Fruit fly (Drosophila melanogaster) whole organism, wandering third instar larva: Measurements from ENCODE around the gene gnu.

Experiments used
- Abd-B ChIP-seq: fragments of >200 bp; optimal IDR thresholded peaks from 2 replicates; lab custom pipeline; 2017; ENCODE audit warnings: missing biosample characterization, missing genetic modification characterization
- CG32264 ChIP-seq: fragments of 200-800 bp; sonication (Bioruptor generic); optimal IDR thresholded peaks from 2 replicates; lab custom pipeline; 2016; ENCODE audit warnings: missing biosample characterization, missing genetic modification characterization
- CG9705 ChIP-seq: fragments of 200-800 bp; sonication (Bioruptor generic); optimal IDR thresholded peaks from 2 replicates; lab custom pipeline; 2018; ENCODE audit warnings: missing biosample characterization, mild to moderate bottlenecking, missing genetic modification characterization
- CrebA ChIP-seq: fragments of 200-800 bp; sonication (Bioruptor generic); optimal IDR thresholded peaks from 2 replicates; lab custom pipeline; 2016; ENCODE audit warnings: missing biosample characterization, mild to moderate bottlenecking, missing genetic modification characterization, borderline replicate concordance
- Dfd ChIP-seq: fragments of >200 bp; optimal IDR thresholded peaks from 2 replicates; lab custom pipeline; 2017; ENCODE audit warnings: missing biosample characterization, missing genetic modification characterization
- Dif ChIP-seq: fragments of 200-275, 200-300 bp; sonication (Bioruptor generic); optimal IDR thresholded peaks from 2 replicates; lab custom pipeline; 2018; ENCODE audit warnings: missing biosample characterization, missing genetic modification characterization; ENCODE audit not compliant: partially characterized antibody
- GATAd ChIP-seq: sonication (Bioruptor generic); optimal IDR thresholded peaks from 2 replicates; lab custom pipeline; 2016; ENCODE audit warnings: missing biosample characterization, missing genetic modification characterization
- HLH106 ChIP-seq: fragments of 200-800 bp; optimal IDR thresholded peaks from 3 replicates; lab custom pipeline; 2019; ENCODE audit warnings: missing biosample characterization, mild to moderate bottlenecking, missing genetic modification characterization, moderate library complexity
- Hnf4 ChIP-seq: fragments of 200-800 bp; sonication (Bioruptor generic); optimal IDR thresholded peaks from 2 replicates; lab custom pipeline; 2016; ENCODE audit warnings: missing biosample characterization, mild to moderate bottlenecking, missing genetic modification characterization
- Hr78 ChIP-seq: fragments of >200 bp; optimal IDR thresholded peaks from 2 replicates; lab custom pipeline; 2017; ENCODE audit warnings: missing biosample characterization, missing genetic modification characterization
- Hr83 ChIP-seq: fragments of 200-300 bp; sonication (Bioruptor generic); optimal IDR thresholded peaks from 2 replicates; lab custom pipeline; 2016; ENCODE audit warnings: missing biosample characterization, mild to moderate bottlenecking, missing genetic modification characterization, moderate library complexity; ENCODE audit not compliant: poor library complexity, severe bottlenecking
- Jra ChIP-seq: sonication (Bioruptor generic); optimal IDR thresholded peaks from 2 replicates; lab custom pipeline; 2016; ENCODE audit warnings: missing biosample characterization, missing genetic modification characterization
- Mio ChIP-seq: sonication (Bioruptor generic); optimal IDR thresholded peaks from 2 replicates; lab custom pipeline; 2016; ENCODE audit warnings: missing biosample characterization, missing genetic modification characterization
- Myc ChIP-seq: fragments of >200 bp; optimal IDR thresholded peaks from 2 replicates; lab custom pipeline; 2017
- N ChIP-seq: fragments of >200 bp; optimal IDR thresholded peaks from 2 replicates; lab custom pipeline; 2018; ENCODE audit warnings: missing biosample characterization, missing external identifiers, missing genetic modification characterization
- OdsH ChIP-seq: fragments of 200-800 bp; sonication (Bioruptor generic); optimal IDR thresholded peaks from 2 replicates; lab custom pipeline; 2016; ENCODE audit warnings: missing biosample characterization, mild to moderate bottlenecking, missing genetic modification characterization
- Rel ChIP-seq, 2 experiments: fragments of 200-800 bp; sonication (Bioruptor generic) in 1 of 2; optimal IDR thresholded peaks; 2 replicates in 1 of 2; 3 replicates in 1 of 2; lab custom pipeline; 2016 to 2019; ENCODE audit warnings: mild to moderate bottlenecking in 2 of 2, missing biosample characterization in 2 of 2, missing genetic modification characterization in 2 of 2, moderate library complexity in 1 of 2
- Sp1 ChIP-seq: fragments of 200-800 bp; sonication (Bioruptor generic); optimal IDR thresholded peaks from 3 replicates; lab custom pipeline; 2019; ENCODE audit warnings: missing biosample characterization, mild to moderate bottlenecking, missing genetic modification characterization, moderate library complexity
- Vsx2 ChIP-seq: fragments of 200-300, 225-300 bp; sonication (Bioruptor generic); optimal IDR thresholded peaks from 2 replicates; lab custom pipeline; 2018; ENCODE audit warnings: missing biosample characterization, missing genetic modification characterization; ENCODE audit not compliant: partially characterized antibody
- br ChIP-seq: fragments of 200-800 bp; sonication (Bioruptor generic); optimal IDR thresholded peaks from 2 replicates; lab custom pipeline; 2016; ENCODE audit warnings: missing biosample characterization, missing genetic modification characterization
- brk ChIP-seq: fragments of 200-800 bp; sonication (Bioruptor generic); optimal IDR thresholded peaks from 2 replicates; lab custom pipeline; 2016; ENCODE audit warnings: missing biosample characterization, mild to moderate bottlenecking, missing genetic modification characterization
- dl ChIP-seq, 2 experiments: fragments of 175-275, 200-275 bp in 1 of 2; fragments of 200-275 bp in 1 of 2; sonication (Bioruptor generic); optimal IDR thresholded peaks; lab custom pipeline; 2018; ENCODE audit warnings: mild to moderate bottlenecking in 2 of 2, missing biosample characterization in 2 of 2, missing genetic modification characterization in 2 of 2, moderate library complexity in 2 of 2; ENCODE audit not compliant: partially characterized antibody in 2 of 2, insufficient read depth in 1 of 2
- dmrt93B ChIP-seq: fragments of 200-800 bp; sonication (Bioruptor generic); optimal IDR thresholded peaks from 2 replicates; lab custom pipeline; 2018; ENCODE audit warnings: missing biosample characterization, mild to moderate bottlenecking, missing genetic modification characterization
- dsf ChIP-seq: sonication (Bioruptor generic); optimal IDR thresholded peaks from 2 replicates; lab custom pipeline; 2016; ENCODE audit warnings: missing biosample characterization, missing genetic modification characterization, borderline replicate concordance
- ey ChIP-seq: fragments of 200-800 bp; sonication (Bioruptor generic); optimal IDR thresholded peaks from 2 replicates; lab custom pipeline; 2016; ENCODE audit warnings: missing biosample characterization, missing genetic modification characterization
- foxo ChIP-seq, 2 experiments: fragments of 200-800 bp; sonication (Bioruptor generic); optimal IDR thresholded peaks; 2 replicates in 1 of 2; 3 replicates in 1 of 2; lab custom pipeline; 2016 to 2017; ENCODE audit warnings: missing biosample characterization in 2 of 2, missing genetic modification characterization in 2 of 2
- fru ChIP-seq: fragments of 200-800 bp; sonication (Bioruptor generic); optimal IDR thresholded peaks from 3 replicates; lab custom pipeline; 2016; ENCODE audit warnings: missing biosample characterization, mild to moderate bottlenecking, missing genetic modification characterization
- h ChIP-seq: fragments of 200-800 bp; sonication (Bioruptor generic); optimal IDR thresholded peaks from 3 replicates; lab custom pipeline; 2016; ENCODE audit warnings: missing biosample characterization, mild to moderate bottlenecking, missing genetic modification characterization
- jim ChIP-seq: fragments of 175-275, 200-325 bp; sonication (Bioruptor generic); optimal IDR thresholded peaks from 2 replicates; lab custom pipeline; 2016; ENCODE audit warnings: missing biosample characterization, mild to moderate bottlenecking, missing genetic modification characterization
- lola ChIP-seq: fragments of >200 bp; optimal IDR thresholded peaks from 2 replicates; lab custom pipeline; 2017; ENCODE audit warnings: missing biosample characterization, missing genetic modification characterization
- pan ChIP-seq: fragments of >200 bp; optimal IDR thresholded peaks from 2 replicates; lab custom pipeline; 2017
- psq ChIP-seq: fragments of 200-800 bp; sonication (Bioruptor generic); optimal IDR thresholded peaks from 3 replicates; lab custom pipeline; 2017; ENCODE audit warnings: missing biosample characterization, mild to moderate bottlenecking, missing genetic modification characterization, moderate library complexity
- rgr ChIP-seq: fragments of 200-800 bp; sonication (Bioruptor generic); optimal IDR thresholded peaks from 3 replicates; lab custom pipeline; 2016; ENCODE audit warnings: missing biosample characterization, mild to moderate bottlenecking, missing genetic modification characterization
- sage ChIP-seq: fragments of 200-800 bp; sonication (Bioruptor generic); optimal IDR thresholded peaks from 2 replicates; lab custom pipeline; 2016; ENCODE audit warnings: missing biosample characterization, mild to moderate bottlenecking, missing genetic modification characterization
- sv ChIP-seq: fragments of 200-800 bp; sonication (Bioruptor generic); optimal IDR thresholded peaks from 3 replicates; lab custom pipeline; 2016; ENCODE audit warnings: missing biosample characterization, missing genetic modification characterization
- tai ChIP-seq: sonication (Bioruptor generic); optimal IDR thresholded peaks from 2 replicates; lab custom pipeline; 2016; ENCODE audit warnings: missing biosample characterization, missing genetic modification characterization
- usp ChIP-seq: fragments of >200 bp; optimal IDR thresholded peaks from 2 replicates; lab custom pipeline; 2017; ENCODE audit warnings: missing biosample characterization, missing genetic modification characterization
- woc ChIP-seq: sonication (Bioruptor generic); optimal IDR thresholded peaks from 2 replicates; lab custom pipeline; 2016; ENCODE audit warnings: missing biosample characterization, mild to moderate bottlenecking, missing genetic modification characterization

Gene gnu

dm6 chr3L:14786230-14786850 lies 16.8 kb downstream of the gnu start, which contains the start of the genes bmm and Tdrd3:
TSS of gene bmm (minus strand) at chr3L:14786412.
TSS of gene Tdrd3 (plus strand) at chr3L:14786791.
- peak; percentile 61 for TF ChIP-seq jim
- TF ChIP-seq Abd-B (GFP tag; lab: Kevin White, UChicago) = no peak
- no peak for TF ChIP-seq Jra (GFP tag; lab: Kevin White, UChicago)
- no peak for TF ChIP-seq Myc
- no peak for TF ChIP-seq CG32264 (GFP tag; lab: Kevin White, UChicago)
- no peak for TF ChIP-seq CrebA (GFP tag; lab: Kevin White, UChicago)
- TF ChIP-seq N (GFP tag; lab: Kevin White, UChicago) = no peak
- peak; percentile 75 for TF ChIP-seq dmrt93B
- TF ChIP-seq tai (GFP tag; lab: Kevin White, UChicago) = no peak
- TF ChIP-seq usp (GFP tag; lab: Kevin White, UChicago) = no peak
- no peak for TF ChIP-seq pan (lab: Kevin White, UChicago)
- peak; percentile 23 for TF ChIP-seq dsf (GFP tag; lab: Kevin White, UChicago)
- TF ChIP-seq Dif (GFP tag; lab: Kevin White, UChicago) = peak; percentile 51
- no peak for TF ChIP-seq Dfd
- TF ChIP-seq GATAd (GFP tag; lab: Kevin White, UChicago) = peak; percentile 54
- TF ChIP-seq dl (GFP tag; optimal IDR thresholded peaks at IDR 0.05; lab: Kevin White, UChicago; ENCODE audit: insufficient read depth in 1 of 2, partially characterized antibody in 2 of 2) = no peak
- peak; percentile 60 for TF ChIP-seq fru (GFP tag; lab: Kevin White, UChicago)
- TF ChIP-seq Hr83 = peak; percentile 90
- peak; percentile 79 for TF ChIP-seq psq (GFP tag; lab: Kevin White, UChicago)
- TF ChIP-seq woc = peak; percentile 64
- TF ChIP-seq rgr = peak; percentile 77
- peak; percentile 19 for TF ChIP-seq sage
- TF ChIP-seq Rel (GFP tag; optimal IDR thresholded peaks at IDR 0.05; lab: Kevin White, UChicago) = no peak
- peak; percentile 48 for TF ChIP-seq Rel (tag; optimal IDR thresholded peaks at IDR 0.05; lab: Kevin White, UChicago)
- TF ChIP-seq br = peak; percentile 24
- peak; percentile 58 for TF ChIP-seq sv (GFP tag; lab: Kevin White, UChicago)
- peak; percentile 50 for TF ChIP-seq h (GFP tag; lab: Kevin White, UChicago)
- no peak for TF ChIP-seq Vsx2 (GFP tag; lab: Kevin White, UChicago)
- TF ChIP-seq Mio (GFP tag; lab: Kevin White, UChicago) = no peak
- TF ChIP-seq ey (GFP tag; lab: Kevin White, UChicago) = peak; percentile 67
- peak; percentile 72 for TF ChIP-seq CG9705 (GFP tag; lab: Kevin White, UChicago)
- peak; percentile 87 for TF ChIP-seq Sp1 (GFP tag; lab: Kevin White, UChicago)
- TF ChIP-seq HLH106 (tag; lab: Kevin White, UChicago) = peak; percentile 85
- peak; percentile 77 for TF ChIP-seq OdsH (GFP tag; lab: Kevin White, UChicago)
- TF ChIP-seq foxo (GFP tag; optimal IDR thresholded peaks at IDR 0.05; lab: Kevin White, UChicago) = peak in 1 of 2 experiments; percentile 83
- TF ChIP-seq lola (GFP tag; lab: Kevin White, UChicago) = no peak
- peak; percentile 74 for TF ChIP-seq Hnf4
- TF ChIP-seq Hr78 (GFP tag; lab: Kevin White, UChicago) = no peak
- TF ChIP-seq brk (GFP tag; lab: Kevin White, UChicago) = peak; percentile 76

- TF ChIP-seq br (peak; percentile 62), sage (no peak), foxo (GFP tag; optimal IDR thresholded peaks at IDR 0.05; lab: Kevin White, UChicago) (peak in 1 of 2 experiments; percentile 60), rgr (peak; percentile 63), woc (peak; percentile 38), HLH106 (tag; lab: Kevin White, UChicago) (peak; percentile 64), Hnf4 (peak; percentile 57), Dfd (no peak), Rel (GFP tag; optimal IDR thresholded peaks at IDR 0.05; lab: Kevin White, UChicago) (no peak), Rel (tag; optimal IDR thresholded peaks at IDR 0.05; lab: Kevin White, UChicago) (peak; percentile 83), ey (GFP tag; lab: Kevin White, UChicago) (peak; percentile 70), fru (GFP tag; lab: Kevin White, UChicago) (peak; percentile 41), lola (GFP tag; lab: Kevin White, UChicago) (peak; percentile 66), h (GFP tag; lab: Kevin White, UChicago) (peak; percentile 74), Hr83 (peak; percentile 59), dl (GFP tag; optimal IDR thresholded peaks at IDR 0.05; lab: Kevin White, UChicago; ENCODE audit: insufficient read depth in 1 of 2, partially characterized antibody in 2 of 2) (peak; percentile 19 to 66), OdsH (GFP tag; lab: Kevin White, UChicago) (peak; percentile 65), jim (no peak), Dif (GFP tag; lab: Kevin White, UChicago) (peak; percentile 12), CG32264 (GFP tag; lab: Kevin White, UChicago) (no peak), dmrt93B (peak; percentile 23)
These were observed 17.7 kb downstream of the gnu start for dm6 chr3L:14785492-14785916.
